Fruit fly (Drosophila melanogaster) whole organism, embryonic: ENCODE data around the gene CG6330.

ENCODE experiments used
- Atf6 ChIP-seq: fragments of 200-800 bp; sonication (Bioruptor generic); IDR thresholded peaks from 2 replicates; pipeline ENCODE4 v1.3.6; 2022; ENCODE audit warnings: missing biosample characterization, missing genetic modification characterization
- C15 ChIP-seq: fragments of 200-800 bp; sonication (Bioruptor generic); IDR thresholded peaks from 3 replicates; pipeline ENCODE4 v1.3.6; 2022; ENCODE audit warnings: missing biosample characterization, missing genetic modification characterization
- CG10147 ChIP-seq: fragments of 200-800 bp; sonication (Bioruptor generic); optimal IDR thresholded peaks from 2 replicates; lab custom pipeline; 2019; ENCODE audit warnings: missing biosample characterization, mild to moderate bottlenecking, missing genetic modification characterization, moderate library complexity
- CG11093 ChIP-seq: fragments of 200-800 bp; sonication (Bioruptor generic); IDR thresholded peaks from 3 replicates; pipeline ENCODE4 v1.3.6; 2022; ENCODE audit warnings: missing biosample characterization, missing genetic modification characterization
- CG11398 ChIP-seq: fragments of 200-800 bp; sonication (Bioruptor generic); optimal IDR thresholded peaks from 2 replicates; lab custom pipeline; 2016; ENCODE audit warnings: missing biosample characterization, missing genetic modification characterization
- CG12236 ChIP-seq: fragments of 200-800 bp; sonication (Bioruptor generic); optimal IDR thresholded peaks from 2 replicates; lab custom pipeline; 2016; ENCODE audit warnings: missing biosample characterization, missing genetic modification characterization
- CG12391 ChIP-seq: fragments of 200-800 bp; sonication (Bioruptor generic); optimal IDR thresholded peaks from 3 replicates; lab custom pipeline; 2018; ENCODE audit warnings: missing biosample characterization, mild to moderate bottlenecking, missing genetic modification characterization, moderate library complexity
- CG12769 ChIP-seq: fragments of 200-800 bp; sonication (Bioruptor generic); optimal IDR thresholded peaks from 2 replicates; lab custom pipeline; 2019; ENCODE audit warnings: missing biosample characterization, mild to moderate bottlenecking, missing genetic modification characterization, moderate library complexity
- CG14710 ChIP-seq: fragments of 200-800 bp; sonication (Bioruptor generic); optimal IDR thresholded peaks from 3 replicates; lab custom pipeline; 2019; ENCODE audit warnings: missing biosample characterization, mild to moderate bottlenecking, missing genetic modification characterization, moderate library complexity
- CG14965 ChIP-seq: fragments of 200-800 bp; sonication (Bioruptor generic); optimal IDR thresholded peaks from 2 replicates; lab custom pipeline; 2016; ENCODE audit warnings: missing biosample characterization, missing genetic modification characterization, borderline replicate concordance
- CG1792 ChIP-seq: fragments of 200-800 bp; sonication (Bioruptor generic); optimal IDR thresholded peaks from 2 replicates; lab custom pipeline; 2016; ENCODE audit warnings: missing biosample characterization, missing genetic modification characterization
- CG2129 ChIP-seq: fragments of 200-800 bp; sonication (Bioruptor generic); IDR thresholded peaks from 2 replicates; pipeline ENCODE4 v1.3.6; 2022; ENCODE audit warnings: missing biosample characterization, missing genetic modification characterization; ENCODE audit not compliant: partially characterized antibody
- CG2199 ChIP-seq: fragments of 200-800 bp; sonication (Bioruptor generic); IDR thresholded peaks from 3 replicates; pipeline ENCODE4 v1.3.6; 2022; ENCODE audit warnings: missing biosample characterization, missing genetic modification characterization
- CG2678 ChIP-seq: fragments of 200-800 bp; sonication (Bioruptor generic); optimal IDR thresholded peaks from 3 replicates; lab custom pipeline; 2019; ENCODE audit warnings: missing biosample characterization, mild to moderate bottlenecking, missing genetic modification characterization, moderate library complexity
- CG3726 ChIP-seq: fragments of 200-800 bp; sonication (Bioruptor generic); IDR thresholded peaks from 3 replicates; pipeline ENCODE4, ENCODE4 v1.3.6; 2022; ENCODE audit warnings: missing biosample characterization, missing genetic modification characterization
- CG4707 ChIP-seq: fragments of 200-800 bp; sonication (Bioruptor generic); optimal IDR thresholded peaks from 2 replicates; lab custom pipeline; 2018; ENCODE audit warnings: missing biosample characterization, mild to moderate bottlenecking, missing genetic modification characterization, moderate library complexity
- CG6254 ChIP-seq: fragments of 200-800 bp; sonication (Bioruptor generic); optimal IDR thresholded peaks from 3 replicates; lab custom pipeline; 2017; ENCODE audit warnings: mild to moderate bottlenecking, missing biosample characterization, missing genetic modification reagents, missing genetic modification characterization
- CG6689 ChIP-seq: fragments of 200-800 bp; sonication (Bioruptor generic); IDR thresholded peaks from 2 replicates; pipeline ENCODE4 v1.3.6; 2022; ENCODE audit warnings: missing biosample characterization, missing genetic modification characterization
- CG6854 ChIP-seq: fragments of 200-800 bp; sonication (Bioruptor generic); optimal IDR thresholded peaks from 3 replicates; lab custom pipeline; 2017; ENCODE audit warnings: missing biosample characterization, mild to moderate bottlenecking, missing genetic modification characterization
- CG7271 ChIP-seq: fragments of 200-800 bp; sonication (Bioruptor generic); optimal IDR thresholded peaks from 2 replicates; lab custom pipeline; 2018; ENCODE audit warnings: missing biosample characterization, mild to moderate bottlenecking, missing genetic modification characterization, moderate library complexity
- CG7963 ChIP-seq: fragments of 200-800 bp; sonication (Bioruptor generic); IDR thresholded peaks from 3 replicates; pipeline ENCODE4 v1.3.6; 2022; ENCODE audit warnings: missing biosample characterization, missing genetic modification characterization; ENCODE audit not compliant: partially characterized antibody
- Chrac-16 ChIP-seq: fragments of 200-800 bp; sonication (Bioruptor generic); optimal IDR thresholded peaks from 3 replicates; lab custom pipeline; 2016; ENCODE audit warnings: missing biosample characterization, missing genetic modification characterization
- HHEX ChIP-seq: fragments of 200-800 bp; sonication (Bioruptor generic); optimal IDR thresholded peaks from 3 replicates; lab custom pipeline; 2017; ENCODE audit warnings: missing biosample characterization, mild to moderate bottlenecking, missing genetic modification characterization, missing genetic modification reagents
- HLH54F ChIP-seq: fragments of 200-800 bp; sonication (Bioruptor generic); optimal IDR thresholded peaks from 3 replicates; lab custom pipeline; 2016; ENCODE audit warnings: missing biosample characterization, missing genetic modification characterization
- HLHmδ ChIP-seq: fragments of 200-800 bp; sonication (Bioruptor generic); optimal IDR thresholded peaks from 2 replicates; lab custom pipeline; 2018; ENCODE audit warnings: missing biosample characterization, mild to moderate bottlenecking, missing genetic modification characterization, moderate library complexity
- Hand ChIP-seq: fragments of 200-800 bp; sonication (Bioruptor generic); optimal IDR thresholded peaks from 2 replicates; lab custom pipeline; 2017; ENCODE audit warnings: mild to moderate bottlenecking, missing biosample characterization, missing genetic modification reagents, missing genetic modification characterization
- Hr3 ChIP-seq: fragments of 200-800 bp; sonication (Bioruptor generic); optimal IDR thresholded peaks from 3 replicates; lab custom pipeline; 2016; ENCODE audit warnings: missing biosample characterization, missing genetic modification characterization
- Hr78 ChIP-seq, 2 experiments: fragments of 200-800 bp in 1 of 2; fragments of >200 bp in 1 of 2; sonication (Bioruptor generic) in 1 of 2; optimal IDR thresholded peaks; 2 replicates each; lab custom pipeline; 2017 to 2019; ENCODE audit warnings: missing biosample characterization in 2 of 2, missing genetic modification characterization in 2 of 2, mild to moderate bottlenecking in 1 of 2, moderate library complexity in 1 of 2
- NFAT ChIP-seq: fragments of 200-800 bp; sonication (Bioruptor generic); IDR thresholded peaks from 2 replicates; pipeline ENCODE4 v1.3.6; 2022; ENCODE audit warnings: missing biosample characterization, missing genetic modification characterization
- Tbp ChIP-seq: fragments of >200 bp; optimal IDR thresholded peaks from 2 replicates; lab custom pipeline; 2018; ENCODE audit warnings: missing biosample characterization, missing genetic modification characterization
- ac ChIP-seq: fragments of 200-800 bp; sonication (Bioruptor generic); optimal IDR thresholded peaks from 3 replicates; lab custom pipeline; 2017; ENCODE audit warnings: missing biosample characterization, mild to moderate bottlenecking, missing genetic modification characterization
- crol ChIP-seq: fragments of 200-800 bp; sonication (Bioruptor generic); IDR thresholded peaks from 2 replicates; pipeline ENCODE4 v1.3.6; 2022; ENCODE audit warnings: missing biosample characterization, missing genetic modification characterization
- crp ChIP-seq, 2 experiments: fragments of 200-800 bp; sonication (Bioruptor generic); optimal IDR thresholded peaks; 2 replicates in 1 of 2; 3 replicates in 1 of 2; lab custom pipeline; 2017; ENCODE audit warnings: missing biosample characterization in 2 of 2, missing genetic modification characterization in 2 of 2, mild to moderate bottlenecking in 1 of 2, moderate library complexity in 1 of 2
- esg ChIP-seq: fragments of 200-800 bp; sonication (Bioruptor generic); conservative IDR thresholded peaks from 2 replicates; pipeline ENCODE4 v1.3.6; 2022; ENCODE audit warnings: missing biosample characterization, missing genetic modification characterization
- exex ChIP-seq: fragments of 200-800 bp; sonication (Bioruptor generic); optimal IDR thresholded peaks from 4 replicates; lab custom pipeline; 2018; ENCODE audit warnings: missing biosample characterization, mild to moderate bottlenecking, missing genetic modification characterization, moderate library complexity
- fru ChIP-seq: fragments of >200 bp; optimal IDR thresholded peaks from 2 replicates; lab custom pipeline; 2017
- gcm ChIP-seq: fragments of 200-800 bp; sonication (Bioruptor generic); optimal IDR thresholded peaks from 2 replicates; lab custom pipeline; 2019; ENCODE audit warnings: missing biosample characterization, mild to moderate bottlenecking, missing genetic modification characterization, moderate library complexity
- grau ChIP-seq: fragments of 200-800 bp; optimal IDR thresholded peaks from 3 replicates; lab custom pipeline; 2019; ENCODE audit warnings: missing biosample characterization, mild to moderate bottlenecking, missing genetic modification characterization, moderate library complexity
- gro ChIP-seq: fragments of 200-800 bp; sonication (Bioruptor generic); optimal IDR thresholded peaks from 2 replicates; lab custom pipeline; 2016; ENCODE audit warnings: missing biosample characterization, missing genetic modification characterization
- h ChIP-seq: fragments of >200 bp; optimal IDR thresholded peaks from 2 replicates; lab custom pipeline; 2017
- kah ChIP-seq: fragments of 200-800 bp; sonication (Bioruptor generic); optimal IDR thresholded peaks from 2 replicates; lab custom pipeline; 2018; ENCODE audit warnings: missing biosample characterization, mild to moderate bottlenecking, missing genetic modification characterization
- nom ChIP-seq: fragments of 200-800 bp; sonication (Bioruptor generic); optimal IDR thresholded peaks from 2 replicates; lab custom pipeline; 2017; ENCODE audit warnings: missing biosample characterization, missing genetic modification characterization, mild to moderate bottlenecking, moderate library complexity, missing genetic modification reagents
- pfk ChIP-seq: fragments of 200-800 bp; sonication (Bioruptor generic); optimal IDR thresholded peaks from 2 replicates; lab custom pipeline; 2018; ENCODE audit warnings: missing biosample characterization, mild to moderate bottlenecking, missing genetic modification characterization, moderate library complexity
- pros ChIP-seq: fragments of 200-800 bp; sonication (Bioruptor generic); optimal IDR thresholded peaks from 3 replicates; lab custom pipeline; 2019; ENCODE audit warnings: missing biosample characterization, mild to moderate bottlenecking, missing genetic modification characterization, moderate library complexity
- run ChIP-seq: fragments of 200-800 bp; sonication (Bioruptor generic); optimal IDR thresholded peaks from 3 replicates; lab custom pipeline; 2018; ENCODE audit warnings: missing biosample characterization, mild to moderate bottlenecking, missing genetic modification characterization
- shn ChIP-seq: fragments of 200-800 bp; sonication (Bioruptor generic); optimal IDR thresholded peaks from 3 replicates; lab custom pipeline; 2016; ENCODE audit warnings: missing biosample characterization, missing genetic modification characterization
- so ChIP-seq: fragments of 200-800 bp; sonication (Bioruptor generic); IDR thresholded peaks from 3 replicates; pipeline ENCODE4 v1.3.6; 2022; ENCODE audit warnings: missing biosample characterization, missing genetic modification characterization
- tgo ChIP-seq: fragments of 200-800 bp; sonication (Bioruptor generic); IDR thresholded peaks from 3 replicates; pipeline ENCODE4 v1.3.6; 2022; ENCODE audit warnings: missing biosample characterization, missing genetic modification characterization
- tll ChIP-seq, 2 experiments: fragments of 200-800 bp in 1 of 2; fragments of >200 bp in 1 of 2; sonication (Bioruptor generic) in 1 of 2; optimal IDR thresholded peaks; 2 replicates each; lab custom pipeline; 2017 to 2019; ENCODE audit warnings: missing biosample characterization in 2 of 2, missing genetic modification characterization in 2 of 2, mild to moderate bottlenecking in 1 of 2, moderate library complexity in 1 of 2
- twi ChIP-seq: fragments of 200-800 bp; optimal IDR thresholded peaks from 2 replicates; lab custom pipeline; 2019; ENCODE audit warnings: missing biosample characterization, mild to moderate bottlenecking, missing genetic modification characterization, moderate library complexity

The CG6330 gene

dm6 chr3R:26947296-26947880, 10.9 kb downstream of the CG6330 start, which contains the start of gene Spag1 (continued):
- TF ChIP-seq grau (tag; lab: Kevin White, UChicago) (no peak), run (no peak), CG6254 (peak; percentile 52), pfk (GFP tag; lab: Kevin White, UChicago) (no peak), h (lab: Kevin White, UChicago) (no peak), pros (GFP tag; lab: Kevin White, UChicago) (peak; percentile 71), CG2678 (tag; lab: Kevin White, UChicago) (no peak), CG11398 (no peak), exex (tag; lab: Kevin White, UChicago) (peak; percentile 61), CG2129 (GFP tag; lab: Robert Waterston, UW) (no peak), shn (GFP tag; lab: Kevin White, UChicago) (no peak), CG6854 (peak; percentile 43), crp (GFP tag; optimal IDR thresholded peaks at IDR 0.05; lab: Kevin White, UChicago) (no peak), HLH54F (GFP tag; lab: Kevin White, UChicago) (no peak), CG1792 (no peak), NFAT (GFP tag; lab: Robert Waterston, UW) (no peak), CG12391 (tag; lab: Kevin White, UChicago) (peak; percentile 57), CG4707 (GFP tag; lab: Kevin White, UChicago) (no peak), C15 (no peak), Atf6 (no peak), crol (GFP tag; lab: Robert Waterston, UW) (peak; percentile 61; the same call in 1 of the 2 replicates), tgo (no peak), HLHmδ (no peak), Chrac-16 (no peak), CG7963 (GFP tag; lab: Robert Waterston, UW) (peak; percentile 68; the same call in 2 of the 3 replicates), CG3726 (no peak), nom (peak; percentile 96), Hr3 (no peak), ac (GFP tag; lab: Kevin White, UChicago) (no peak), twi (tag; lab: Kevin White, UChicago) (no peak), fru (lab: Kevin White, UChicago) (no peak), CG14710 (tag; lab: Kevin White, UChicago) (no peak), kah (GFP tag; lab: Kevin White, UChicago) (no peak), esg (GFP tag; lab: Robert Waterston, UW) (no peak), Hr78 (GFP tag; optimal IDR thresholded peaks at IDR 0.05; lab: Kevin White, UChicago) (no peak), so (no peak), Hand (no peak), HHEX (no peak), gcm (GFP tag; lab: Kevin White, UChicago) (peak; percentile 61), CG6689 (GFP tag; lab: Robert Waterston, UW) (no peak), CG11093 (GFP tag; lab: Robert Waterston, UW) (no peak), Tbp (GFP tag; lab: Kevin White, UChicago) (no peak), CG7271 (no peak), CG12769 (no peak), CG14965 (GFP tag; lab: Kevin White, UChicago) (no peak), CG10147 (GFP tag; lab: Kevin White, UChicago) (peak; percentile 8), CG2199 (GFP tag; lab: Robert Waterston, UW) (no peak), CG12236 (GFP tag; lab: Kevin White, UChicago) (no peak), tll (GFP tag; optimal IDR thresholded peaks at IDR 0.05; lab: Kevin White, UChicago) (no peak), gro (GFP tag; lab: Kevin White, UChicago) (peak; percentile 1)
